Fruit fly (Drosophila melanogaster) whole organism, embryonic: Measurements from ENCODE around the gene CG8892.
A peak's percentile ranks its signal among the peaks of the same experiment; 100 is the strongest.

Experiments
- B-H2 ChIP-seq: fragments of 200-800 bp; sonication (Bioruptor generic); optimal IDR thresholded peaks from 2 replicates; lab custom pipeline; 2018; ENCODE audit warnings: missing biosample characterization, mild to moderate bottlenecking, missing genetic modification characterization
- BtbVII ChIP-seq: fragments of 200-800 bp; sonication (Bioruptor generic); optimal IDR thresholded peaks from 3 replicates; lab custom pipeline; 2017; ENCODE audit warnings: missing biosample characterization, mild to moderate bottlenecking, missing genetic modification characterization
- CG10267 ChIP-seq: fragments of 200-800 bp; sonication (Bioruptor generic); optimal IDR thresholded peaks from 2 replicates; lab custom pipeline; 2018; ENCODE audit warnings: missing biosample characterization, mild to moderate bottlenecking, missing genetic modification characterization, moderate library complexity
- CG11504 ChIP-seq: fragments of 200-800 bp; sonication (Bioruptor generic); optimal IDR thresholded peaks from 3 replicates; lab custom pipeline; 2019; ENCODE audit warnings: missing biosample characterization, mild to moderate bottlenecking, missing genetic modification characterization, moderate library complexity
- CG11560 ChIP-seq: fragments of 200-800 bp; sonication (Bioruptor generic); IDR thresholded peaks from 3 replicates; pipeline ENCODE4 v1.3.6; 2022; ENCODE audit warnings: missing biosample characterization, missing genetic modification characterization
- CG11696 ChIP-seq: fragments of 200-800 bp; sonication (Bioruptor generic); IDR thresholded peaks from 2 replicates; pipeline ENCODE4 v1.3.6; 2022; ENCODE audit warnings: missing biosample characterization, missing genetic modification characterization
- CG13894 ChIP-seq: fragments of 200-800 bp; sonication (Bioruptor generic); optimal IDR thresholded peaks from 3 replicates; lab custom pipeline; 2018; ENCODE audit warnings: missing biosample characterization, mild to moderate bottlenecking, missing genetic modification characterization, moderate library complexity
- CG14441 ChIP-seq: fragments of 200-800 bp; sonication (Bioruptor generic); IDR thresholded peaks from 2 replicates; pipeline ENCODE4 v1.3.6; 2022; ENCODE audit warnings: missing biosample characterization, missing genetic modification characterization
- CG17802 ChIP-seq: fragments of 200-800 bp; sonication (Bioruptor generic); optimal IDR thresholded peaks from 2 replicates; lab custom pipeline; 2018; ENCODE audit warnings: missing biosample characterization, mild to moderate bottlenecking, missing genetic modification characterization, moderate library complexity
- CG18262 ChIP-seq: fragments of 200-800 bp; optimal IDR thresholded peaks from 3 replicates; lab custom pipeline; 2019; ENCODE audit warnings: missing biosample characterization, mild to moderate bottlenecking, missing genetic modification characterization, moderate library complexity
- CG18476 ChIP-seq: fragments of 200-800 bp; sonication (Bioruptor generic); optimal IDR thresholded peaks from 2 replicates; lab custom pipeline; 2016; ENCODE audit warnings: missing biosample characterization, mild to moderate bottlenecking, missing genetic modification characterization
- CG2875 ChIP-seq: fragments of 200-800 bp; sonication (Bioruptor generic); optimal IDR thresholded peaks from 2 replicates; lab custom pipeline; 2017; ENCODE audit warnings: missing biosample characterization, mild to moderate bottlenecking, missing genetic modification characterization, missing genetic modification reagents
- CG4328 ChIP-seq: fragments of 200-800 bp; sonication (Bioruptor generic); optimal IDR thresholded peaks from 3 replicates; lab custom pipeline; 2017; ENCODE audit warnings: missing biosample characterization, missing genetic modification reagents, missing genetic modification characterization
- CG4820 ChIP-seq: fragments of 200-800 bp; sonication (Bioruptor generic); optimal IDR thresholded peaks from 3 replicates; lab custom pipeline; 2016; ENCODE audit warnings: missing biosample characterization, missing genetic modification characterization
- CG6683 ChIP-seq: fragments of 200-800 bp; sonication (Bioruptor generic); optimal IDR thresholded peaks from 2 replicates; lab custom pipeline; 2017; ENCODE audit warnings: missing biosample characterization, mild to moderate bottlenecking, missing genetic modification characterization, missing genetic modification reagents
- D19A ChIP-seq: fragments of 200-800 bp; optimal IDR thresholded peaks from 3 replicates; lab custom pipeline; 2019; ENCODE audit warnings: missing biosample characterization, mild to moderate bottlenecking, missing genetic modification characterization, moderate library complexity
- Doc2 ChIP-seq: fragments of 200-800 bp; sonication (Bioruptor generic); IDR thresholded peaks from 2 replicates; pipeline ENCODE4 v1.3.6; 2022; ENCODE audit warnings: missing biosample characterization, missing genetic modification characterization
- Eip74EF ChIP-seq, 2 experiments: fragments of 200-800 bp in 1 of 2; fragments of >200 bp in 1 of 2; sonication (Bioruptor generic) in 1 of 2; optimal IDR thresholded peaks; 2 replicates each; lab custom pipeline; 2017 to 2019; ENCODE audit warnings: missing biosample characterization in 2 of 2, missing genetic modification characterization in 2 of 2, mild to moderate bottlenecking in 1 of 2, moderate library complexity in 1 of 2
- Elba2 ChIP-seq: fragments of 200-800 bp; sonication (Bioruptor generic); optimal IDR thresholded peaks from 3 replicates; lab custom pipeline; 2016; ENCODE audit warnings: missing biosample characterization, missing genetic modification characterization
- GATAe ChIP-seq: fragments of 200-800 bp; sonication (Bioruptor generic); conservative IDR thresholded peaks from 2 replicates; pipeline ENCODE4 v1.3.6; 2022; ENCODE audit warnings: missing biosample characterization, missing genetic modification characterization
- HHEX ChIP-seq: fragments of 200-800 bp; sonication (Bioruptor generic); optimal IDR thresholded peaks from 3 replicates; lab custom pipeline; 2017; ENCODE audit warnings: missing biosample characterization, mild to moderate bottlenecking, missing genetic modification characterization, missing genetic modification reagents
- Hr78 ChIP-seq, 2 experiments: fragments of 200-800 bp in 1 of 2; fragments of >200 bp in 1 of 2; sonication (Bioruptor generic) in 1 of 2; optimal IDR thresholded peaks; 2 replicates each; lab custom pipeline; 2017 to 2019; ENCODE audit warnings: missing biosample characterization in 2 of 2, missing genetic modification characterization in 2 of 2, mild to moderate bottlenecking in 1 of 2, moderate library complexity in 1 of 2
- Lhr ChIP-seq: fragments of 200-800 bp; sonication (Bioruptor generic); optimal IDR thresholded peaks from 3 replicates; lab custom pipeline; 2017; ENCODE audit warnings: mild to moderate bottlenecking, missing biosample characterization, missing genetic modification reagents, missing genetic modification characterization
- MBD-R2 ChIP-seq: fragments of 200-800 bp; sonication (Bioruptor generic); IDR thresholded peaks from 2 replicates; pipeline ENCODE4 v1.3.6; 2022; ENCODE audit warnings: missing biosample characterization, missing genetic modification characterization
- Mad ChIP-seq: fragments of 200-800 bp; sonication (Bioruptor generic); optimal IDR thresholded peaks from 2 replicates; lab custom pipeline; 2016; ENCODE audit warnings: missing biosample characterization, missing genetic modification characterization
- Mes4 ChIP-seq: fragments of 200-800 bp; sonication (Bioruptor generic); optimal IDR thresholded peaks from 2 replicates; lab custom pipeline; 2016; ENCODE audit warnings: missing biosample characterization, missing genetic modification characterization
- YL-1 ChIP-seq: fragments of 200-800 bp; sonication (Bioruptor generic); optimal IDR thresholded peaks from 3 replicates; lab custom pipeline; 2017; ENCODE audit warnings: missing biosample characterization, mild to moderate bottlenecking, missing genetic modification characterization
- abd-A ChIP-seq: fragments of 200-800 bp; sonication (Bioruptor generic); optimal IDR thresholded peaks from 3 replicates; lab custom pipeline; 2019; ENCODE audit warnings: missing biosample characterization, mild to moderate bottlenecking, missing genetic modification characterization, moderate library complexity
- br ChIP-seq: fragments of >200 bp; optimal IDR thresholded peaks from 2 replicates; lab custom pipeline; 2017
- cato ChIP-seq: fragments of 200-800 bp; sonication (Bioruptor generic); optimal IDR thresholded peaks from 2 replicates; lab custom pipeline; 2016; ENCODE audit warnings: missing biosample characterization, missing genetic modification characterization, borderline replicate concordance
- chif ChIP-seq, 2 experiments: fragments of 200-800 bp; sonication (Bioruptor generic); optimal IDR thresholded peaks; 3 replicates each; lab custom pipeline; 2016; ENCODE audit warnings: missing biosample characterization in 2 of 2, missing genetic modification characterization in 2 of 2
- da ChIP-seq: fragments of 200-800 bp; sonication (Bioruptor generic); optimal IDR thresholded peaks from 2 replicates; lab custom pipeline; 2016; ENCODE audit warnings: missing biosample characterization, missing genetic modification characterization
- dati ChIP-seq: fragments of 200-800 bp; sonication (Bioruptor generic); IDR thresholded peaks from 2 replicates; pipeline ENCODE4 v1.3.6; 2022; ENCODE audit warnings: missing biosample characterization, missing genetic modification characterization
- gce ChIP-seq: fragments of 200-800 bp; sonication (Bioruptor generic); IDR thresholded peaks from 3 replicates; pipeline ENCODE4 v1.3.6; 2022; ENCODE audit warnings: missing biosample characterization, missing genetic modification characterization
- gro ChIP-seq: fragments of 200-800 bp; sonication (Bioruptor generic); optimal IDR thresholded peaks from 2 replicates; lab custom pipeline; 2016; ENCODE audit warnings: missing biosample characterization, missing genetic modification characterization
- h ChIP-seq: fragments of >200 bp; optimal IDR thresholded peaks from 2 replicates; lab custom pipeline; 2017
- hb ChIP-seq: fragments of 200-800 bp; sonication (Bioruptor generic); IDR thresholded peaks from 3 replicates; pipeline ENCODE4 v1.3.6; 2022; ENCODE audit warnings: missing biosample characterization, missing genetic modification characterization; ENCODE audit not compliant: partially characterized antibody
- kni ChIP-seq: fragments of 200-800 bp; sonication (Bioruptor generic); optimal IDR thresholded peaks from 3 replicates; lab custom pipeline; 2017; ENCODE audit warnings: mild to moderate bottlenecking, missing biosample characterization, missing genetic modification reagents, missing genetic modification characterization
- luna ChIP-seq: fragments of 200-800 bp; sonication (Bioruptor generic); optimal IDR thresholded peaks from 2 replicates; lab custom pipeline; 2016; ENCODE audit warnings: missing biosample characterization, missing genetic modification characterization
- oc ChIP-seq: fragments of 200-800 bp; sonication (Bioruptor generic); optimal IDR thresholded peaks from 2 replicates; lab custom pipeline; 2018; ENCODE audit warnings: missing biosample characterization, mild to moderate bottlenecking, missing genetic modification characterization, moderate library complexity
- pan ChIP-seq, 4 experiments: fragments of >200 bp in 3 of 4; fragments of 200-800 bp in 1 of 4; sonication (Bioruptor generic) in 1 of 4; optimal IDR thresholded peaks in 3 of 4; IDR thresholded peaks in 1 of 4; 2 replicates each; pipeline versions ENCODE4 v1.3.6 to Lab custom; 2017 to 2022; ENCODE audit warnings: missing biosample characterization in 2 of 4, missing genetic modification characterization in 2 of 4, mixed read lengths in 1 of 4
- pb ChIP-seq: fragments of 200-800 bp; sonication (Bioruptor generic); optimal IDR thresholded peaks from 3 replicates; lab custom pipeline; 2016; ENCODE audit warnings: missing biosample characterization, missing genetic modification characterization
- seq ChIP-seq: fragments of 200-800 bp; sonication (Bioruptor generic); IDR thresholded peaks from 2 replicates; pipeline ENCODE4 v1.3.6; 2022; ENCODE audit warnings: missing biosample characterization, missing genetic modification characterization
- ssp ChIP-seq: fragments of 200-800 bp; sonication (Bioruptor generic); IDR thresholded peaks from 2 replicates; pipeline ENCODE4 v1.3.6; 2022; ENCODE audit warnings: missing biosample characterization, missing genetic modification characterization
- stc ChIP-seq: fragments of 200-800 bp; sonication (Bioruptor generic); IDR thresholded peaks from 2 replicates; pipeline ENCODE4 v1.3.6; 2022; ENCODE audit warnings: missing biosample characterization, missing genetic modification characterization
- tll ChIP-seq, 2 experiments: fragments of 200-800 bp in 1 of 2; fragments of >200 bp in 1 of 2; sonication (Bioruptor generic) in 1 of 2; optimal IDR thresholded peaks; 2 replicates each; lab custom pipeline; 2017 to 2019; ENCODE audit warnings: missing biosample characterization in 2 of 2, missing genetic modification characterization in 2 of 2, mild to moderate bottlenecking in 1 of 2, moderate library complexity in 1 of 2
- tx ChIP-seq: fragments of 200-800 bp; sonication (Bioruptor generic); optimal IDR thresholded peaks from 2 replicates; lab custom pipeline; 2016; ENCODE audit warnings: missing biosample characterization, missing genetic modification characterization
- vvl ChIP-seq: fragments of 200-800 bp; sonication (Bioruptor generic); IDR thresholded peaks from 2 replicates; pipeline ENCODE4 v1.3.6; 2022; ENCODE audit warnings: missing biosample characterization, missing genetic modification characterization

Gene CG8892

DNA sequence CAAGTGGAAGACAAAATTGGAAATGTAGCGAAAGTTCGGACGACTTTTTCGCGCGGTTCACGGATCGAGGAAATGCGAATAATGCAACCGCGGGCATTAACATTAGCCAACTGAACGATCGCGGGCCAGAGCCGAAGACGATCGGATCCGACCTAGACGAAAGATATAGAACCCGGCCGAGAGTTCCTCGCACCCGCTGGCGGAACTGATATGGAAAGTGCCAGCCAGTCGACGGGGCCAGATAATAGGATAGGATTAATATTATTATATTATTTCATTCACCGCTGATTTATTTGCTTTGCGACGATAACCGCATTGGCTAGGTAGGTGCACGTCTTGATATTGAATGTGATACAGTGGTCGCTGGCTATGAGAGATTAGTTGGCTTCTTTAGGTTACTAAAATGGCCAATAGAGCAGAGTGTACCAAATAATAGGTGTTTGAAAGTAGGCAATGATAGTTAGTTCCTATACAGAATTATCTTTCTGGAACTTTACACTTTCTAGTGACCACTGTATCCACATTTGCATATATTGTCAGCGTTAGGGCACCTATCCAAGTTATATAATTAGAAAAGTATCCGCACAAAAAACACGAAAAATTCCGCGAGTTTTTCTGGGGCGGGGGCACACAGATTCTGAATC is 18.1 kb upstream of the CG8892 start (continued):
- TF ChIP-seq CG10267 (peak; percentile 10), seq (GFP tag; lab: Robert Waterston, UW) (peak; percentile 44; the same call in 1 of the 2 replicates), Elba2 (GFP tag; lab: Kevin White, UChicago) (no peak), CG11560 (tag; lab: Robert Waterston, UW) (peak; percentile 60; the same call in 1 of the 3 replicates), CG6683 (GFP tag; lab: Kevin White, UChicago) (no peak), Hr78 (GFP tag; optimal IDR thresholded peaks at IDR 0.05; lab: Kevin White, UChicago) (no peak), tll (GFP tag; optimal IDR thresholded peaks at IDR 0.05; lab: Kevin White, UChicago) (no peak), br (no peak), CG14441 (peak; percentile 78), luna (GFP tag; lab: Kevin White, UChicago) (peak; percentile 46), CG11504 (tag; lab: Kevin White, UChicago) (peak; percentile 78), ssp (peak; percentile 44; the same call in 1 of the 2 replicates), GATAe (GFP tag; lab: Robert Waterston, UW) (0 out of 2 replicates have a peak, but pooled peaks have one; percentile 34), Eip74EF (GFP tag; optimal IDR thresholded peaks at IDR 0.05; lab: Kevin White, UChicago) (no peak), CG18262 (peak; percentile 65), CG13894 (tag; lab: Kevin White, UChicago) (peak; percentile 33), CG4820 (GFP tag; lab: Kevin White, UChicago) (peak; percentile 62), Doc2 (GFP tag; lab: Robert Waterston, UW) (no peak), D19A (tag; lab: Kevin White, UChicago) (no peak), BtbVII (GFP tag; lab: Kevin White, UChicago) (peak; percentile 70), CG11696 (GFP tag; lab: Robert Waterston, UW) (no peak; the same call in 1 of the 2 replicates), cato (GFP tag; lab: Kevin White, UChicago) (peak; percentile 7), HHEX (GFP tag; lab: Kevin White, UChicago) (peak; percentile 46), h (lab: Kevin White, UChicago) (no peak), pan (optimal IDR thresholded peaks at IDR 0.05; lab: Kevin White, UChicago) (no peak), pan (GFP tag; optimal IDR thresholded peaks at IDR 0.05 in 1 of 2, IDR thresholded peaks at IDR 0.05 in 1 of 2) (peak in 1 of 2 experiments; percentile 73), CG4328 (peak; percentile 31), kni (GFP tag; lab: Kevin White, UChicago) (no peak), YL-1 (GFP tag; lab: Kevin White, UChicago) (no peak), gce (GFP tag; lab: Robert Waterston, UW) (peak; percentile 37; the same call in 2 of the 3 replicates), pb (GFP tag; lab: Kevin White, UChicago) (no peak), stc (peak; percentile 64), Mes4 (GFP tag; lab: Kevin White, UChicago) (peak; percentile 56), Mad (GFP tag; lab: Kevin White, UChicago) (peak; percentile 41), vvl (GFP tag; lab: Robert Waterston, UW) (peak; percentile 90), B-H2 (GFP tag; lab: Kevin White, UChicago) (peak; percentile 13), CG2875 (GFP tag; lab: Kevin White, UChicago) (no peak), da (GFP tag; lab: Kevin White, UChicago) (no peak), abd-A (tag; lab: Kevin White, UChicago) (no peak), oc (tag; lab: Kevin White, UChicago) (peak; percentile 17), MBD-R2 (GFP tag; lab: Robert Waterston, UW) (peak; percentile 48; the same call in 1 of the 2 replicates), CG18476 (GFP tag; lab: Kevin White, UChicago) (peak; percentile 30), gro (GFP tag; lab: Kevin White, UChicago) (peak; percentile 21), chif (GFP tag; optimal IDR thresholded peaks at IDR 0.05; lab: Kevin White, UChicago) (peak; percentile 50 to 67), dati (GFP tag; lab: Robert Waterston, UW) (0 out of 2 replicates have a peak, but pooled peaks have one; percentile 49), tx (peak; percentile 22), CG17802 (tag; lab: Kevin White, UChicago) (no peak), Lhr (GFP tag; lab: Kevin White, UChicago) (peak; percentile 26), hb (GFP tag; lab: Robert Waterston, UW) (no peak)
